Fruit fly (Drosophila melanogaster): ENCODE data around the gene CG17544.

Gene CG17544

DNA sequence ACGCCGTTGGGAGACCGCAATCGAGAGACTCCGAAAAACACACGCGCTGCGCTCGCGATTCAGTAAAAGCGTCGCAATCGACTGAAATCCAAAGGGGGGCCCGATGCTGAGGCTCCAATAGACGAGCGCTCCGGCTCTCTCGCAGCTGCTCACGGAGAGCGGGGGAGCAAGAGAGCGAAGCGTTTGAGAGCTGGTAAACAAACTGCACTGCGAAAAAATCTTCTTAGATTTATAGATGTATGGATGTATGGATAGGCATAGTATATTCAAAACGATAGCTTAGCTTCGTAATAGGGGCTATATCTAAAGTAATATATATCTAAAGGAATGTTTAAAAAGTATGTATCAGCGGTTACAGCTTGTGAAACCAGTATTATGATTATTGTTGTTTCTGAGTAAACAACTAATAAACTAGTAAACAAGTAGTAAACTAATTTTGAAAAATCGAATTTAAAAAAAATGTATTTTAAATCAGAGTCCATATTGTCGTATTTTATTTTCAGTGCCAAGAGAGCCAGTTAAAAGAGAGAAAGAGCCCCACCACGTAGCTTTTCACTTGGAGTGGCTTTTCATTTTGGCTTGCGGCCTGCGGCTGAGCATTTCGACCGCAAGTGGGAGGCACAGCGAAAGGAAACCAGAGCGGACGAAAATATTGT lies 25.3 kb upstream of the CG17544 start, which contains the start of the genes Alp12 and CG13085 (continued):
- TF ChIP-seq MESR4 (GFP tag; optimal IDR thresholded peaks at IDR 0.05) (peak; percentile 39), Hr39 (optimal IDR thresholded peaks at IDR 0.05) (no peak), Myb (GFP tag; optimal IDR thresholded peaks at IDR 0.05) (peak; percentile 78), BEAF-32 (GFP tag; optimal IDR thresholded peaks at IDR 0.05) (peak; percentile 30), CG2116 (GFP tag; optimal IDR thresholded peaks at IDR 0.05) (peak; percentile 88), Scr (GFP tag; IDR thresholded peaks at IDR 0.05; ENCODE audit: partially characterized antibody) (no peak), al (GFP tag; IDR thresholded peaks at IDR 0.05) (peak; percentile 90), Hr51 (GFP tag; optimal IDR thresholded peaks at IDR 0.05) (peak; percentile 94 to 99), kay (GFP tag; optimal IDR thresholded peaks at IDR 0.05) (peak; percentile 95), Gsc (GFP tag; IDR thresholded peaks at IDR 0.05) (no peak), Max (GFP tag; optimal IDR thresholded peaks at IDR 0.05) (peak; percentile 97), CG2889 (GFP tag; IDR thresholded peaks at IDR 0.05) (peak; percentile 95), sima (GFP tag; optimal IDR thresholded peaks at IDR 0.05) (peak; percentile 81), Ravus (GFP tag; IDR thresholded peaks at IDR 0.05) (peak; percentile 88), Sox100B (GFP tag; optimal IDR thresholded peaks at IDR 0.05) (peak; percentile 100), CG14710 (tag; optimal IDR thresholded peaks at IDR 0.05) (peak; percentile 97), CG34422 (GFP tag; IDR thresholded peaks at IDR 0.05) (peak; percentile 95), CG30020 (tag; optimal IDR thresholded peaks at IDR 0.05) (peak; percentile 88), Dll (GFP tag; IDR thresholded peaks at IDR 0.05; ENCODE audit: partially characterized antibody) (no peak; the same call in 3 of the 4 replicates), HHEX (GFP tag; optimal IDR thresholded peaks at IDR 0.05) (peak; percentile 98), Spps (tag; optimal IDR thresholded peaks at IDR 0.05) (peak; percentile 93), CG1602 (GFP tag; optimal IDR thresholded peaks at IDR 0.05) (peak; percentile 97), CG9876 (GFP tag; optimal IDR thresholded peaks at IDR 0.05) (peak; percentile 80), Dip2 (GFP tag; IDR thresholded peaks at IDR 0.05) (peak; percentile 75; the same call in 1 of the 2 replicates), dm (GFP tag; optimal IDR thresholded peaks at IDR 0.05) (peak; percentile 85), her (GFP tag; optimal IDR thresholded peaks at IDR 0.05) (peak; percentile 87), CG14965 (GFP tag; optimal IDR thresholded peaks at IDR 0.05; ENCODE audit: borderline replicate concordance) (peak; percentile 57), CG10209 (GFP tag; optimal IDR thresholded peaks at IDR 0.05) (peak; percentile 99), Dbx (GFP tag; IDR thresholded peaks at IDR 0.05) (peak; percentile 96), CG15601 (tag; optimal IDR thresholded peaks at IDR 0.05) (peak; percentile 98), so (GFP tag; IDR thresholded peaks at IDR 0.05) (peak; percentile 98), fd64A (GFP tag; optimal IDR thresholded peaks at IDR 0.05) (peak; percentile 93), Ssrp (tag; optimal IDR thresholded peaks at IDR 0.05) (peak; percentile 98), pnt (GFP tag; optimal IDR thresholded peaks at IDR 0.05) (peak; percentile 93), CG6654 (GFP tag; optimal IDR thresholded peaks at IDR 0.05) (peak; percentile 91), Lim3 (GFP tag; IDR thresholded peaks at IDR 0.05) (peak; percentile 91), Tbp (GFP tag; optimal IDR thresholded peaks at IDR 0.05) (no peak), CG9797 (GFP tag; optimal IDR thresholded peaks at IDR 0.05) (peak; percentile 47), CG18764 (GFP tag; optimal IDR thresholded peaks at IDR 0.05) (peak; percentile 95), CG13424 (tag; optimal IDR thresholded peaks at IDR 0.05) (peak; percentile 99), CG4617 (GFP tag; optimal IDR thresholded peaks at IDR 0.05; ENCODE audit: borderline replicate concordance) (peak; percentile 85), ato (GFP tag; IDR thresholded peaks at IDR 0.05; ENCODE audit: partially characterized antibody) (no peak), Six4 (GFP tag; optimal IDR thresholded peaks at IDR 0.05) (peak; percentile 95), B-H2 (GFP tag; optimal IDR thresholded peaks at IDR 0.05) (peak; percentile 97), CG2712 (tag; optimal IDR thresholded peaks at IDR 0.05) (peak; percentile 99), PHDP (tag; optimal IDR thresholded peaks at IDR 0.05) (peak; percentile 98), ranshi (GFP tag; IDR thresholded peaks at IDR 0.05) (peak; percentile 89), NC2α (GFP tag; optimal IDR thresholded peaks at IDR 0.05) (peak; percentile 84), stwl (tag; optimal IDR thresholded peaks at IDR 0.05) (peak; percentile 31), D19B (GFP tag; optimal IDR thresholded peaks at IDR 0.05) (peak; percentile 93)
